Fruit fly (Drosophila melanogaster) whole organism, prepupa: Measurements from ENCODE around the gene CG32857.

Experiments used
- CG10669 ChIP-seq: fragments of 200-800 bp; sonication (Bioruptor generic); optimal IDR thresholded peaks from 3 replicates; lab custom pipeline; 2018; ENCODE audit warnings: missing biosample characterization, mild to moderate bottlenecking, missing genetic modification characterization, moderate library complexity
- CG11762 ChIP-seq: fragments of 200-800 bp; sonication (Bioruptor generic); optimal IDR thresholded peaks from 3 replicates; lab custom pipeline; 2016; ENCODE audit warnings: missing biosample characterization, missing genetic modification characterization; ENCODE audit not compliant: insufficient read depth
- CG11902 ChIP-seq: fragments of 200-800 bp; sonication (Bioruptor generic); optimal IDR thresholded peaks from 3 replicates; lab custom pipeline; 2016; ENCODE audit warnings: missing biosample characterization, missing genetic modification characterization
- CG16779 ChIP-seq: fragments of 200-800 bp; sonication (Bioruptor generic); optimal IDR thresholded peaks from 3 replicates; lab custom pipeline; 2017; ENCODE audit warnings: missing biosample characterization, mild to moderate bottlenecking, missing genetic modification characterization
- CG31627 ChIP-seq: fragments of 200-800 bp; sonication (Bioruptor generic); optimal IDR thresholded peaks from 3 replicates; lab custom pipeline; 2016; ENCODE audit warnings: missing biosample characterization, missing genetic modification characterization
- CG34406 ChIP-seq: fragments of 200-800 bp; sonication (Bioruptor generic); optimal IDR thresholded peaks from 3 replicates; lab custom pipeline; 2016; ENCODE audit warnings: missing biosample characterization, missing genetic modification characterization
- CG3919 ChIP-seq: fragments of 200-800 bp; sonication (Bioruptor generic); optimal IDR thresholded peaks from 3 replicates; lab custom pipeline; 2016; ENCODE audit warnings: missing biosample characterization, missing genetic modification characterization
- CG4318 ChIP-seq: fragments of 200-800 bp; sonication (Bioruptor generic); optimal IDR thresholded peaks from 3 replicates; lab custom pipeline; 2017; ENCODE audit warnings: missing biosample characterization, mild to moderate bottlenecking, missing genetic modification characterization
- CG6163 ChIP-seq: fragments of 200-800 bp; sonication (Bioruptor generic); IDR thresholded peaks from 3 replicates; pipeline ENCODE4 v1.3.6; 2022; ENCODE audit warnings: missing biosample characterization, missing genetic modification characterization
- CG6276 ChIP-seq: fragments of 200-800 bp; sonication (Bioruptor generic); optimal IDR thresholded peaks from 2 replicates; lab custom pipeline; 2017; ENCODE audit warnings: missing biosample characterization, mild to moderate bottlenecking, missing genetic modification characterization
- CG6808 ChIP-seq: fragments of 200-800 bp; sonication (Bioruptor generic); optimal IDR thresholded peaks from 3 replicates; lab custom pipeline; 2017; ENCODE audit warnings: missing biosample characterization, missing genetic modification characterization, mild to moderate bottlenecking, moderate library complexity, missing genetic modification reagents
- CG6854 ChIP-seq: fragments of 200-800 bp; sonication (Bioruptor generic); optimal IDR thresholded peaks from 2 replicates; lab custom pipeline; 2017; ENCODE audit warnings: missing biosample characterization, mild to moderate bottlenecking, missing genetic modification characterization
- CG8119 ChIP-seq: fragments of 200-800 bp; sonication (Bioruptor generic); IDR thresholded peaks from 3 replicates; pipeline ENCODE4 v1.3.6; 2022; ENCODE audit warnings: missing biosample characterization, missing genetic modification characterization
- CG8319 ChIP-seq: fragments of 200-800 bp; sonication (Bioruptor generic); optimal IDR thresholded peaks from 3 replicates; lab custom pipeline; 2016; ENCODE audit warnings: missing biosample characterization, missing genetic modification characterization
- CG9139 ChIP-seq: fragments of 200-800 bp; sonication (Bioruptor generic); optimal IDR thresholded peaks from 3 replicates; lab custom pipeline; 2017; ENCODE audit warnings: missing biosample characterization, mild to moderate bottlenecking, missing genetic modification characterization
- Eip75B ChIP-seq: fragments of 200-800 bp; sonication (Bioruptor generic); optimal IDR thresholded peaks from 3 replicates; lab custom pipeline; 2016; ENCODE audit warnings: missing biosample characterization, missing genetic modification characterization
- Eip78C ChIP-seq: fragments of 200-800 bp; sonication (Bioruptor generic); peaks from one replicate; lab custom pipeline; 2016; ENCODE audit warnings: missing biosample characterization, missing genetic modification characterization
- Eip93F ChIP-seq: fragments of 200-800 bp; sonication (Bioruptor generic); optimal IDR thresholded peaks from 2 replicates; lab custom pipeline; 2016; ENCODE audit warnings: missing biosample characterization, mild to moderate bottlenecking, missing genetic modification characterization
- Ets21C ChIP-seq: fragments of 200-800 bp; sonication (Bioruptor generic); optimal IDR thresholded peaks from 3 replicates; lab custom pipeline; 2016; ENCODE audit warnings: missing biosample characterization, missing genetic modification characterization
- Ets96B ChIP-seq: fragments of 200-800 bp; optimal IDR thresholded peaks from 2 replicates; lab custom pipeline; 2019; ENCODE audit warnings: missing biosample characterization, mild to moderate bottlenecking, missing genetic modification characterization, moderate library complexity
- Hr38 ChIP-seq: sonication (Bioruptor generic); optimal IDR thresholded peaks from 2 replicates; lab custom pipeline; 2016; ENCODE audit warnings: missing biosample characterization, missing genetic modification characterization
- Hr39 ChIP-seq: fragments of 200-800 bp; sonication (Bioruptor generic); optimal IDR thresholded peaks from 2 replicates; lab custom pipeline; 2016; ENCODE audit warnings: missing biosample characterization, missing genetic modification characterization
- Hr4 ChIP-seq: fragments of 200-800 bp; sonication (Bioruptor generic); optimal IDR thresholded peaks from 3 replicates; lab custom pipeline; 2016; ENCODE audit warnings: missing biosample characterization, missing genetic modification characterization
- Lpt ChIP-seq: fragments of 200-800 bp; sonication (Bioruptor generic); optimal IDR thresholded peaks from 3 replicates; lab custom pipeline; 2016; ENCODE audit warnings: missing biosample characterization, missing genetic modification characterization
- OdsH ChIP-seq: fragments of 200-800 bp; sonication (Bioruptor generic); optimal IDR thresholded peaks from 3 replicates; lab custom pipeline; 2016; ENCODE audit warnings: missing biosample characterization, missing genetic modification characterization
- Smox ChIP-seq: fragments of 200-800 bp; sonication (Bioruptor generic); optimal IDR thresholded peaks from 3 replicates; lab custom pipeline; 2016; ENCODE audit warnings: missing biosample characterization, missing genetic modification characterization
- Sox102F ChIP-seq: fragments of 200-800 bp; sonication (Bioruptor generic); optimal IDR thresholded peaks from 2 replicates; lab custom pipeline; 2016; ENCODE audit warnings: missing biosample characterization, mild to moderate bottlenecking, missing genetic modification characterization
- Sox14 ChIP-seq: fragments of 200-800 bp; sonication (Bioruptor generic); optimal IDR thresholded peaks from 3 replicates; lab custom pipeline; 2016; ENCODE audit warnings: missing biosample characterization, missing genetic modification characterization
- Sox15 ChIP-seq: fragments of 200-800 bp; sonication (Bioruptor generic); optimal IDR thresholded peaks from 3 replicates; lab custom pipeline; 2016; ENCODE audit warnings: missing biosample characterization, missing genetic modification characterization
- achi ChIP-seq: fragments of 200-800 bp; sonication (Bioruptor generic); optimal IDR thresholded peaks from 3 replicates; lab custom pipeline; 2016; ENCODE audit warnings: missing biosample characterization, missing genetic modification characterization
- acj6 ChIP-seq: fragments of 200-800 bp; sonication (Bioruptor generic); optimal IDR thresholded peaks from 3 replicates; lab custom pipeline; 2016; ENCODE audit warnings: missing biosample characterization, missing genetic modification characterization
- dac ChIP-seq: fragments of 200-800 bp; sonication (Bioruptor generic); optimal IDR thresholded peaks from 2 replicates; lab custom pipeline; 2017; ENCODE audit warnings: missing biosample characterization, mild to moderate bottlenecking, missing genetic modification characterization
- dsx ChIP-seq: fragments of 200-800 bp; optimal IDR thresholded peaks from 3 replicates; lab custom pipeline; 2019; ENCODE audit warnings: missing biosample characterization, mild to moderate bottlenecking, missing genetic modification characterization, moderate library complexity; ENCODE audit not compliant: poor library complexity, severe bottlenecking
- eg ChIP-seq: fragments of 200-800 bp; sonication (Bioruptor generic); IDR thresholded peaks from 3 replicates; pipeline ENCODE4 v1.3.6; 2022; ENCODE audit warnings: missing biosample characterization, missing genetic modification characterization
- esn ChIP-seq: fragments of 200-800 bp; sonication (Bioruptor generic); optimal IDR thresholded peaks from 2 replicates; lab custom pipeline; 2016; ENCODE audit warnings: missing biosample characterization, mild to moderate bottlenecking, missing genetic modification characterization, moderate library complexity
- fd59A ChIP-seq: fragments of 200-800 bp; sonication (Bioruptor generic); optimal IDR thresholded peaks from 2 replicates; lab custom pipeline; 2017; ENCODE audit warnings: missing biosample characterization, mild to moderate bottlenecking, missing genetic modification characterization, missing genetic modification reagents
- fd85E ChIP-seq: fragments of 200-800 bp; sonication (Bioruptor generic); optimal IDR thresholded peaks from 3 replicates; lab custom pipeline; 2016; ENCODE audit warnings: missing biosample characterization, missing genetic modification characterization
- fkh ChIP-seq: fragments of 200-800 bp; sonication (Bioruptor generic); optimal IDR thresholded peaks from 3 replicates; lab custom pipeline; 2017; ENCODE audit warnings: missing biosample characterization, mild to moderate bottlenecking, missing genetic modification characterization, moderate library complexity
- lz ChIP-seq: fragments of 200-800 bp; sonication (Bioruptor generic); optimal IDR thresholded peaks from 3 replicates; lab custom pipeline; 2016; ENCODE audit warnings: missing biosample characterization, missing genetic modification characterization
- pdm3 ChIP-seq: fragments of 200-800 bp; sonication (Bioruptor generic); optimal IDR thresholded peaks from 3 replicates; lab custom pipeline; 2016; ENCODE audit warnings: missing biosample characterization, missing genetic modification characterization
- salr ChIP-seq, 2 experiments: fragments of 200-800 bp; sonication (Bioruptor generic); optimal IDR thresholded peaks; 3 replicates each; lab custom pipeline; 2016 to 2018; ENCODE audit warnings: missing biosample characterization in 2 of 2, missing genetic modification characterization in 2 of 2, mild to moderate bottlenecking in 1 of 2
- spab ChIP-seq: fragments of 200-800 bp; sonication (Bioruptor generic); optimal IDR thresholded peaks from 2 replicates; lab custom pipeline; 2017; ENCODE audit warnings: missing biosample characterization, mild to moderate bottlenecking, missing genetic modification characterization, missing genetic modification reagents
- ss ChIP-seq, 2 experiments: fragments of 200-800 bp; sonication (Bioruptor generic); optimal IDR thresholded peaks; 2 replicates in 1 of 2; 3 replicates in 1 of 2; lab custom pipeline; 2017 to 2018; ENCODE audit warnings: mild to moderate bottlenecking in 2 of 2, missing biosample characterization in 2 of 2, missing genetic modification characterization in 2 of 2, moderate library complexity in 1 of 2
- svp ChIP-seq: fragments of 200-800 bp; sonication (Bioruptor generic); peaks from one replicate; lab custom pipeline; 2016; ENCODE audit warnings: missing biosample characterization, missing genetic modification characterization
- topi ChIP-seq: fragments of 200-800 bp; sonication (Bioruptor generic); optimal IDR thresholded peaks from 3 replicates; lab custom pipeline; 2016; ENCODE audit warnings: missing biosample characterization, missing genetic modification characterization

CG32857 gene

dm6 chrX:21605514-21605913, 11.9 kb downstream of the CG32857 start:
- TF ChIP-seq Hr39 (GFP tag; lab: Kevin White, UChicago) (no peak), CG6163 (GFP tag; lab: Robert Waterston, UW) (no peak), Eip75B (GFP tag; lab: Kevin White, UChicago) (no peak), svp (GFP tag; lab: Kevin White, UChicago) (no peak), topi (no peak)

dm6 chrX:21604956-21605502, 12.4 kb downstream of the CG32857 start, which contains the start of gene GCS2alpha:
TSS of gene GCS2alpha (minus strand) at chrX:21605264.
- no peak for TF ChIP-seq salr (GFP tag; optimal IDR thresholded peaks at IDR 0.05; lab: Kevin White, UChicago)
- no peak for TF ChIP-seq Sox14 (GFP tag; lab: Kevin White, UChicago)
- no peak for TF ChIP-seq CG8119
- no peak for TF ChIP-seq CG10669 (GFP tag; lab: Kevin White, UChicago)
- no peak for TF ChIP-seq CG11902 (GFP tag; lab: Kevin White, UChicago)
- no peak for TF ChIP-seq eg (GFP tag; lab: Robert Waterston, UW)
- TF ChIP-seq Hr38 (GFP tag; lab: Kevin White, UChicago), result no peak
- TF ChIP-seq Ets96B (tag; lab: Kevin White, UChicago), result no peak
- no peak for TF ChIP-seq achi
- TF ChIP-seq CG6854 (GFP tag; lab: Kevin White, UChicago), result peak; percentile 18
- TF ChIP-seq Eip78C (GFP tag; lab: Kevin White, UChicago), result peak; percentile 69
- no peak for TF ChIP-seq pdm3 (GFP tag; lab: Kevin White, UChicago)
- peak in 1 of 2 experiments; percentile 0 for TF ChIP-seq ss (GFP tag; optimal IDR thresholded peaks at IDR 0.05; lab: Kevin White, UChicago)
- TF ChIP-seq CG4318 (GFP tag; lab: Kevin White, UChicago), result no peak
- TF ChIP-seq Hr4 (GFP tag; lab: Kevin White, UChicago), result no peak
- no peak for TF ChIP-seq lz (GFP tag; lab: Kevin White, UChicago)
- peak; percentile 7 for TF ChIP-seq fkh (GFP tag; lab: Kevin White, UChicago)
- TF ChIP-seq Ets21C (GFP tag; lab: Kevin White, UChicago), result no peak
- no peak for TF ChIP-seq topi
- TF ChIP-seq CG16779, result no peak
- peak; percentile 2 for TF ChIP-seq esn (GFP tag; lab: Kevin White, UChicago)
- no peak for TF ChIP-seq Hr39 (GFP tag; lab: Kevin White, UChicago)
- TF ChIP-seq CG11762, result no peak
- no peak for TF ChIP-seq Eip75B (GFP tag; lab: Kevin White, UChicago)
- TF ChIP-seq spab, result no peak
- TF ChIP-seq OdsH (GFP tag; lab: Kevin White, UChicago), result no peak
- TF ChIP-seq CG6808 (GFP tag; lab: Kevin White, UChicago), result no peak

- TF ChIP-seq Sox102F (GFP tag; lab: Kevin White, UChicago) (peak; percentile 72), Eip93F (peak; percentile 63), topi (peak; percentile 92), CG6854 (GFP tag; lab: Kevin White, UChicago) (peak; percentile 72), Smox (GFP tag; lab: Kevin White, UChicago) (peak; percentile 61), CG9139 (GFP tag; lab: Kevin White, UChicago) (peak; percentile 65), fd59A (GFP tag; lab: Kevin White, UChicago) (peak; percentile 45), CG3919 (GFP tag; lab: Kevin White, UChicago) (peak; percentile 93), CG6163 (GFP tag; lab: Robert Waterston, UW) (peak; percentile 92), CG8119 (peak; percentile 65; the same call in 2 of the 3 replicates), CG4318 (GFP tag; lab: Kevin White, UChicago) (peak; percentile 66), spab (peak; percentile 76), CG10669 (GFP tag; lab: Kevin White, UChicago) (peak; percentile 84), achi (peak; percentile 71), dsx (GFP tag; lab: Kevin White, UChicago) (peak; percentile 46), Sox15 (GFP tag; lab: Kevin White, UChicago) (peak; percentile 51), Eip75B (GFP tag; lab: Kevin White, UChicago) (peak; percentile 92), eg (GFP tag; lab: Robert Waterston, UW) (peak; percentile 89), fd85E (GFP tag; lab: Kevin White, UChicago) (peak; percentile 67), Sox14 (GFP tag; lab: Kevin White, UChicago) (peak; percentile 73), acj6 (peak; percentile 67), CG34406 (GFP tag; lab: Kevin White, UChicago) (peak; percentile 73), salr (GFP tag; optimal IDR thresholded peaks at IDR 0.05; lab: Kevin White, UChicago) (peak; percentile 31 to 77), CG16779 (peak; percentile 66), CG6276 (GFP tag; lab: Kevin White, UChicago) (peak; percentile 77), dac (GFP tag; lab: Kevin White, UChicago) (peak; percentile 72), CG11902 (GFP tag; lab: Kevin White, UChicago) (peak; percentile 84), CG31627 (GFP tag; lab: Kevin White, UChicago) (peak; percentile 72), pdm3 (GFP tag; lab: Kevin White, UChicago) (peak; percentile 76), Lpt (GFP tag; lab: Kevin White, UChicago) (peak; percentile 59), CG8319 (GFP tag; lab: Kevin White, UChicago) (peak; percentile 83)
Measured at dm6 chrX:21593907-21594306, 23.5 kb downstream of the CG32857 start.
